Fruit fly (Drosophila melanogaster) whole organism, embryonic: ENCODE measurements around the gene Jhbp1.

Source experiments
- Atf6 ChIP-seq: fragments of 200-800 bp; sonication (Bioruptor generic); IDR thresholded peaks from 2 replicates; pipeline ENCODE4 v1.3.6; 2022; ENCODE audit warnings: missing biosample characterization, missing genetic modification characterization
- CG12391 ChIP-seq: fragments of 200-800 bp; sonication (Bioruptor generic); optimal IDR thresholded peaks from 3 replicates; lab custom pipeline; 2018; ENCODE audit warnings: missing biosample characterization, mild to moderate bottlenecking, missing genetic modification characterization, moderate library complexity
- CG13894 ChIP-seq: fragments of 200-800 bp; sonication (Bioruptor generic); optimal IDR thresholded peaks from 3 replicates; lab custom pipeline; 2018; ENCODE audit warnings: missing biosample characterization, mild to moderate bottlenecking, missing genetic modification characterization, moderate library complexity
- CG15514 ChIP-seq: fragments of 200-800 bp; sonication (Bioruptor generic); optimal IDR thresholded peaks from 3 replicates; lab custom pipeline; 2017; ENCODE audit warnings: missing biosample characterization, missing genetic modification characterization, mild to moderate bottlenecking, moderate library complexity, missing genetic modification reagents
- CG15601 ChIP-seq: fragments of 200-800 bp; sonication (Bioruptor generic); optimal IDR thresholded peaks from 3 replicates; lab custom pipeline; 2019; ENCODE audit warnings: missing biosample characterization, mild to moderate bottlenecking, missing genetic modification characterization, moderate library complexity
- CG1603 ChIP-seq: fragments of 200-800 bp; sonication (Bioruptor generic); optimal IDR thresholded peaks from 2 replicates; lab custom pipeline; 2019; ENCODE audit warnings: missing biosample characterization, mild to moderate bottlenecking, missing genetic modification characterization, moderate library complexity
- CG17612 ChIP-seq: fragments of 200-800 bp; sonication (Bioruptor generic); IDR thresholded peaks from 2 replicates; pipeline ENCODE4 v1.3.6; 2022; ENCODE audit warnings: missing biosample characterization, missing genetic modification characterization
- CG17912 ChIP-seq: fragments of 200-800 bp; sonication (Bioruptor generic); optimal IDR thresholded peaks from 2 replicates; lab custom pipeline; 2018; ENCODE audit warnings: missing biosample characterization, mild to moderate bottlenecking, missing genetic modification characterization
- CG2199 ChIP-seq: fragments of 200-800 bp; sonication (Bioruptor generic); IDR thresholded peaks from 3 replicates; pipeline ENCODE4 v1.3.6; 2022; ENCODE audit warnings: missing biosample characterization, missing genetic modification characterization
- CG2712 ChIP-seq: fragments of 200-800 bp; optimal IDR thresholded peaks from 3 replicates; lab custom pipeline; 2019; ENCODE audit warnings: missing biosample characterization, mild to moderate bottlenecking, missing genetic modification characterization, moderate library complexity
- CG31441 ChIP-seq: fragments of 200-800 bp; sonication (Bioruptor generic); IDR thresholded peaks from 2 replicates; pipeline ENCODE4 v1.3.6; 2022; ENCODE audit warnings: missing biosample characterization, missing genetic modification characterization
- CG4360 ChIP-seq: fragments of 200-800 bp; sonication (Bioruptor generic); IDR thresholded peaks from 2 replicates; pipeline ENCODE4 v1.3.6; 2022; ENCODE audit warnings: missing biosample characterization, missing genetic modification characterization
- CG5245 ChIP-seq: fragments of 200-800 bp; sonication (Bioruptor generic); optimal IDR thresholded peaks from 3 replicates; lab custom pipeline; 2016; ENCODE audit warnings: missing biosample characterization, missing genetic modification characterization
- CG6654 ChIP-seq: fragments of 200-800 bp; sonication (Bioruptor generic); optimal IDR thresholded peaks from 2 replicates; lab custom pipeline; 2017; ENCODE audit warnings: missing biosample characterization, mild to moderate bottlenecking, missing genetic modification characterization
- CG8281 ChIP-seq: fragments of 200-800 bp; sonication (Bioruptor generic); optimal IDR thresholded peaks from 2 replicates; lab custom pipeline; 2018; ENCODE audit warnings: missing biosample characterization, mild to moderate bottlenecking, missing genetic modification characterization, moderate library complexity
- CG8290 ChIP-seq, 3 experiments: fragments of 200-800 bp; sonication (Bioruptor generic); optimal IDR thresholded peaks; 2 replicates each; lab custom pipeline; 2016 to 2019; ENCODE audit warnings: missing biosample characterization in 3 of 3, missing genetic modification characterization in 3 of 3, mild to moderate bottlenecking in 2 of 3, moderate library complexity in 1 of 3
- CG8359 ChIP-seq: fragments of 200-800 bp; sonication (Bioruptor generic); optimal IDR thresholded peaks from 2 replicates; lab custom pipeline; 2017; ENCODE audit warnings: missing biosample characterization, mild to moderate bottlenecking, missing genetic modification characterization, borderline replicate concordance
- CG8924 ChIP-seq: fragments of 200-800 bp; optimal IDR thresholded peaks from 3 replicates; lab custom pipeline; 2019; ENCODE audit warnings: missing biosample characterization, mild to moderate bottlenecking, missing genetic modification characterization, moderate library complexity
- CTCF ChIP-seq: fragments of 200-800 bp; sonication (Bioruptor generic); optimal IDR thresholded peaks from 2 replicates; lab custom pipeline; 2017; ENCODE audit warnings: missing biosample characterization, mild to moderate bottlenecking, missing genetic modification characterization, moderate library complexity
- D19B ChIP-seq: fragments of 200-800 bp; sonication (Bioruptor generic); optimal IDR thresholded peaks from 2 replicates; lab custom pipeline; 2017; ENCODE audit warnings: missing biosample characterization, mild to moderate bottlenecking, missing genetic modification characterization
- E2f2 ChIP-seq: fragments of 200-800 bp; sonication (Bioruptor generic); IDR thresholded peaks from 2 replicates; pipeline ENCODE4 v1.3.6; 2022; ENCODE audit warnings: missing biosample characterization, missing genetic modification characterization
- Gug ChIP-seq: fragments of 200-800 bp; sonication (Bioruptor generic); IDR thresholded peaks from 4 replicates; pipeline ENCODE4 v1.3.6; 2022; ENCODE audit warnings: missing biosample characterization, missing genetic modification characterization
- Kr ChIP-seq: fragments of 200-800 bp; sonication (Bioruptor generic); optimal IDR thresholded peaks from 2 replicates; lab custom pipeline; 2017; ENCODE audit warnings: missing biosample characterization, mild to moderate bottlenecking, missing genetic modification characterization
- Lhr ChIP-seq: fragments of 200-800 bp; sonication (Bioruptor generic); optimal IDR thresholded peaks from 3 replicates; lab custom pipeline; 2017; ENCODE audit warnings: mild to moderate bottlenecking, missing biosample characterization, missing genetic modification reagents, missing genetic modification characterization
- Med ChIP-seq: fragments of 200-800 bp; sonication (Bioruptor generic); peaks from one replicate; lab custom pipeline; 2016; ENCODE audit warnings: missing biosample characterization, missing genetic modification characterization, mild to moderate bottlenecking, inconsistent platforms, moderate library complexity
- Neu2 ChIP-seq: fragments of 200-800 bp; sonication (Bioruptor generic); optimal IDR thresholded peaks from 3 replicates; lab custom pipeline; 2016; ENCODE audit warnings: missing biosample characterization, missing genetic modification characterization, borderline replicate concordance
- Nf-YC ChIP-seq: fragments of 200-800 bp; optimal IDR thresholded peaks from 3 replicates; lab custom pipeline; 2019; ENCODE audit warnings: missing biosample characterization, mild to moderate bottlenecking, missing genetic modification characterization, moderate library complexity
- Pdp1 ChIP-seq, 2 experiments: fragments of 200-800 bp; sonication (Bioruptor generic); optimal IDR thresholded peaks; 3 replicates each; lab custom pipeline; 2016; ENCODE audit warnings: missing biosample characterization in 2 of 2, missing genetic modification characterization in 2 of 2, mild to moderate bottlenecking in 1 of 2, moderate library complexity in 1 of 2
- bigmax ChIP-seq: fragments of 200-800 bp; sonication (Bioruptor generic); optimal IDR thresholded peaks from 2 replicates; lab custom pipeline; 2018; ENCODE audit warnings: missing biosample characterization, mild to moderate bottlenecking, missing genetic modification characterization
- chinmo ChIP-seq: fragments of 200-800 bp; sonication (Bioruptor generic); IDR thresholded peaks from 4 replicates; pipeline ENCODE4 v1.3.6; 2022; ENCODE audit warnings: missing biosample characterization, missing genetic modification characterization; ENCODE audit not compliant: partially characterized antibody
- eve ChIP-seq, 2 experiments: fragments of >200 bp; optimal IDR thresholded peaks; 2 replicates each; lab custom pipeline; 2017; ENCODE audit warnings: missing biosample characterization in 2 of 2, missing genetic modification characterization in 2 of 2
- gcm ChIP-seq: fragments of 200-800 bp; sonication (Bioruptor generic); optimal IDR thresholded peaks from 2 replicates; lab custom pipeline; 2019; ENCODE audit warnings: missing biosample characterization, mild to moderate bottlenecking, missing genetic modification characterization, moderate library complexity
- grn ChIP-seq: fragments of 200-800 bp; sonication (Bioruptor generic); optimal IDR thresholded peaks from 3 replicates; lab custom pipeline; 2017; ENCODE audit warnings: missing biosample characterization, missing genetic modification characterization
- insv ChIP-seq, 2 experiments: fragments of 200-800 bp; sonication (Bioruptor generic); optimal IDR thresholded peaks; 3 replicates each; lab custom pipeline; 2016 to 2018; ENCODE audit warnings: missing biosample characterization in 2 of 2, missing genetic modification characterization in 2 of 2
- lilli ChIP-seq: fragments of 200-800 bp; sonication (Bioruptor generic); optimal IDR thresholded peaks from 3 replicates; lab custom pipeline; 2016; ENCODE audit warnings: missing biosample characterization, missing genetic modification characterization
- lola ChIP-seq, 3 experiments: fragments of >200 bp in 2 of 3; fragments of 200-800 bp in 1 of 3; sonication (Bioruptor generic) in 1 of 3; optimal IDR thresholded peaks; 2 replicates each; lab custom pipeline; 2017 to 2019; ENCODE audit warnings: missing biosample characterization in 3 of 3, missing genetic modification characterization in 3 of 3, mild to moderate bottlenecking in 1 of 3, moderate library complexity in 1 of 3
- mam ChIP-seq: fragments of 200-800 bp; sonication (Bioruptor generic); optimal IDR thresholded peaks from 3 replicates; lab custom pipeline; 2016; ENCODE audit warnings: missing biosample characterization, missing genetic modification characterization
- pita ChIP-seq: fragments of 200-800 bp; sonication (Bioruptor generic); optimal IDR thresholded peaks from 2 replicates; lab custom pipeline; 2017; ENCODE audit warnings: missing biosample characterization, mild to moderate bottlenecking, missing genetic modification characterization
- pros ChIP-seq: fragments of 200-800 bp; sonication (Bioruptor generic); optimal IDR thresholded peaks from 3 replicates; lab custom pipeline; 2019; ENCODE audit warnings: missing biosample characterization, mild to moderate bottlenecking, missing genetic modification characterization, moderate library complexity
- run ChIP-seq: fragments of 200-800 bp; sonication (Bioruptor generic); optimal IDR thresholded peaks from 3 replicates; lab custom pipeline; 2018; ENCODE audit warnings: missing biosample characterization, mild to moderate bottlenecking, missing genetic modification characterization
- sens ChIP-seq: fragments of 200-800 bp; sonication (Bioruptor generic); peaks from one replicate; lab custom pipeline; 2016; ENCODE audit warnings: missing biosample characterization, missing genetic modification characterization
- stwl ChIP-seq: fragments of 200-800 bp; sonication (Bioruptor generic); optimal IDR thresholded peaks from 3 replicates; lab custom pipeline; 2018; ENCODE audit warnings: missing biosample characterization, mild to moderate bottlenecking, missing genetic modification characterization, moderate library complexity
- tap ChIP-seq: fragments of 200-800 bp; optimal IDR thresholded peaks from 3 replicates; lab custom pipeline; 2019; ENCODE audit warnings: missing biosample characterization, mild to moderate bottlenecking, missing genetic modification characterization, moderate library complexity
- unpg ChIP-seq: fragments of 200-800 bp; sonication (Bioruptor generic); optimal IDR thresholded peaks from 3 replicates; lab custom pipeline; 2018; ENCODE audit warnings: missing biosample characterization, mild to moderate bottlenecking, missing genetic modification characterization, moderate library complexity

The Jhbp1 gene

DNA sequence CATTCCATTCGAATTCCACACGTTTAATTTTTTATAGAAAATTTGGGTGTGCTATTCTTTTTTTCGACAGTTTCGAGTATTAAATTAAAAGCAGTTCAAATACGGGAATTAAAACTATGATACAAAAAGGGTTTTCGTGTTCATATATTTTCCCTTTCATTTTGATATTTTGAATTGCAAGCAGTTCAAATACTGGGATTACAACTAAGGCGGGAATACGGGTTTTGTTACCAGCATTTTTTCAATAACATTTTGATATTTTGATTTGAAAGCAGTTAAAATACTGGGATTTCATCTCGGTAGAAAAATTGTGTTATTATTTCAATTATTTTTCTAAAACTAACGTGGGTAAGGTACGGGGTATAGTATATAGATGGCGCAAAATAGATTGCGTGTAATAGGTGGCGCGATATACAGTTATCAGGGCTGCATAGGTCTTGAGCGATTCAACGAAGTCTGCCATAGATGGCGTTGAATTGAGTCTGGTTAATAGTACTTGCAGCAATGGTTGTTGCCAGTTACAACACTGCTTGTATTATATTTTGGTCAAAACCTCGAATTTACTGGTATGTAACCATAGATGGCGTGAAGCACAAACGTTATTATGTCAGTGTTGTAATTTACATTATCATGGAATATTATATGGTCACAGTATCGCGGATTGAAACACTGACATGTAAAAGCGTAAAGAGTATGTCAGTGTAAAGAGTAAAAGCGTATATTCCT lies 5.3 kb downstream of the Jhbp1 start (continued):
- TF ChIP-seq bigmax (GFP tag; lab: Kevin White, UChicago) = no peak
- peak; percentile 80; the same call in 2 of the 4 replicates for TF ChIP-seq chinmo (GFP tag; lab: Robert Waterston, UW)
- TF ChIP-seq CG6654 (GFP tag; lab: Kevin White, UChicago) = no peak

DNA sequence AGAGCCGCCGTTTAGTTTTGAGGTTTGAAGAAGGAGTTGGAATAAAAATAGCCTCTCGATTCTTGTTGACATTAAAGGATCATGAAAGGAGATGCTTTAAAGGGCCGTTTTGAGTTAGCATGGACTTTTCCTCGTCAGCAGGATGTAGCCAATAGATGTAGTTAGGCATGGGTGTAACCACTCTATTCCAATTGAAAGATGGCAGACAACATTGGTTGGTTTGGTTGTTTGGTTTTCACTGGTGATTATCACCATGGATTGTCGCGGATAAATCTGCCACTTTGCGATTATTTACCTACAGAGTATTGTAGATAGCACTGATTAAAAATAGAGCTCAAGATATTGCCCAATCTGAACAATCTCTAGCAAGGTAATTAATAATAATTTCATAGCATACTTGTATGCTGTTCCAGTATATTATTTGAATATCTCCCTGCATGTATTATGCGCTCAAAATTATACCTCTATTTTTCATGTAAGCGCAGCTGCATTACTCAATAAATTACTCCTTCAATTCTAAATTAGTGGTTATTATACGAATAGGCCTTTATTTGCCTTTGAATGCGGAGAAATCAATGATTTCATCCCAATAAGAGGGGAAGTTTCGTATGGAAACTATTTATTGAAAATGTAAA lies 7.8 kb downstream of the Jhbp1 start:
- TF ChIP-seq CG17612 (peak; percentile 57; the same call in 1 of the 2 replicates), CG2199 (GFP tag; lab: Robert Waterston, UW) (peak; percentile 96), Lhr (GFP tag; lab: Kevin White, UChicago) (peak; percentile 4), chinmo (GFP tag; lab: Robert Waterston, UW) (0 out of 4 replicates have a peak, but pooled peaks have one; percentile 57), Med (GFP tag; lab: Kevin White, UChicago) (peak; percentile 46), Nf-YC (peak; percentile 4), unpg (GFP tag; lab: Kevin White, UChicago) (no peak), CG8281 (tag; lab: Kevin White, UChicago) (peak; percentile 13), eve (GFP tag; optimal IDR thresholded peaks at IDR 0.05; lab: Kevin White, UChicago) (peak in 1 of 2 experiments; percentile 42), Gug (GFP tag; lab: Robert Waterston, UW) (no peak), Kr (GFP tag; lab: Kevin White, UChicago) (no peak), Neu2 (peak; percentile 80), grn (GFP tag; lab: Kevin White, UChicago) (peak; percentile 67), mam (GFP tag; lab: Kevin White, UChicago) (no peak), CG1603 (tag; lab: Kevin White, UChicago) (peak; percentile 6), CG15514 (GFP tag; lab: Kevin White, UChicago) (no peak), tap (no peak), CG15601 (tag; lab: Kevin White, UChicago) (peak; percentile 18), CG8290 (GFP tag; optimal IDR thresholded peaks at IDR 0.05; lab: Kevin White, UChicago) (peak; percentile 68), CG8290 (tag; optimal IDR thresholded peaks at IDR 0.05; lab: Kevin White, UChicago) (peak in 1 of 2 experiments; percentile 44), stwl (tag; lab: Kevin White, UChicago) (peak; percentile 24), pita (GFP tag; lab: Kevin White, UChicago) (peak; percentile 42), gcm (GFP tag; lab: Kevin White, UChicago) (peak; percentile 30), CTCF (GFP tag; lab: Kevin White, UChicago) (peak; percentile 51), Pdp1 (GFP tag; optimal IDR thresholded peaks at IDR 0.05; lab: Kevin White, UChicago) (peak in 1 of 2 experiments; percentile 34), insv (GFP tag; optimal IDR thresholded peaks at IDR 0.05; lab: Kevin White, UChicago) (peak in 1 of 2 experiments; percentile 81), lola (GFP tag; optimal IDR thresholded peaks at IDR 0.05; lab: Kevin White, UChicago) (peak in 1 of 3 experiments; percentile 52), run (peak; percentile 9), sens (peak; percentile 16)

- TF ChIP-seq CG2199 (GFP tag; lab: Robert Waterston, UW) (peak; percentile 35; the same call in 1 of the 3 replicates), CG8359 (GFP tag; lab: Kevin White, UChicago) (peak; percentile 0), E2f2 (0 out of 2 replicates have a peak, but pooled peaks have one; percentile 7), CG8924 (tag; lab: Kevin White, UChicago) (peak; percentile 43), CG13894 (no peak), pros (GFP tag; lab: Kevin White, UChicago) (peak; percentile 51), CG2712 (tag; lab: Kevin White, UChicago) (peak; percentile 17), Atf6 (GFP tag; lab: Robert Waterston, UW) (0 out of 2 replicates have a peak, but pooled peaks have one; percentile 19), CG17912 (GFP tag; lab: Kevin White, UChicago) (no peak), CG31441 (0 out of 2 replicates have a peak, but pooled peaks have one; percentile 11), lilli (GFP tag; lab: Kevin White, UChicago) (no peak), D19B (GFP tag; lab: Kevin White, UChicago) (no peak), CG5245 (no peak), CG12391 (tag; lab: Kevin White, UChicago) (peak; percentile 8), CG4360 (GFP tag; lab: Robert Waterston, UW) (peak; percentile 17; the same call in 1 of the 2 replicates)
Measured at dm6 chr3R:4973762-4974369, 8.6 kb downstream of the Jhbp1 start.
